Fruit fly (Drosophila melanogaster) whole organism, prepupa: Measurements from ENCODE around the gene CG13917.
A peak's percentile ranks its signal among the peaks of the same experiment; 100 is the strongest.

ENCODE experiments used
- Blimp-1 ChIP-seq: fragments of 200-800 bp; sonication (Bioruptor generic); optimal IDR thresholded peaks from 3 replicates; lab custom pipeline; 2017; ENCODE audit warnings: missing biosample characterization, missing genetic modification characterization, mild to moderate bottlenecking, moderate library complexity, missing genetic modification reagents
- CG10669 ChIP-seq: fragments of 200-800 bp; sonication (Bioruptor generic); optimal IDR thresholded peaks from 3 replicates; lab custom pipeline; 2018; ENCODE audit warnings: missing biosample characterization, mild to moderate bottlenecking, missing genetic modification characterization, moderate library complexity
- CG11902 ChIP-seq: fragments of 200-800 bp; sonication (Bioruptor generic); optimal IDR thresholded peaks from 3 replicates; lab custom pipeline; 2016; ENCODE audit warnings: missing biosample characterization, missing genetic modification characterization
- CG15336 ChIP-seq: fragments of 200-800 bp; sonication (Bioruptor generic); IDR thresholded peaks from 2 replicates; pipeline ENCODE4 v1.3.6; 2022; ENCODE audit warnings: missing biosample characterization, missing genetic modification characterization
- CG1621 ChIP-seq: fragments of 200-800 bp; sonication (Bioruptor generic); optimal IDR thresholded peaks from 3 replicates; lab custom pipeline; 2018; ENCODE audit warnings: missing biosample characterization, mild to moderate bottlenecking, missing genetic modification characterization
- CG32006 ChIP-seq: fragments of 200-800 bp; sonication (Bioruptor generic); optimal IDR thresholded peaks from 3 replicates; lab custom pipeline; 2017; ENCODE audit warnings: missing biosample characterization, mild to moderate bottlenecking, missing genetic modification characterization
- CG34406 ChIP-seq: fragments of 200-800 bp; sonication (Bioruptor generic); optimal IDR thresholded peaks from 3 replicates; lab custom pipeline; 2016; ENCODE audit warnings: missing biosample characterization, missing genetic modification characterization
- CG3919 ChIP-seq: fragments of 200-800 bp; sonication (Bioruptor generic); optimal IDR thresholded peaks from 3 replicates; lab custom pipeline; 2016; ENCODE audit warnings: missing biosample characterization, missing genetic modification characterization
- CG6163 ChIP-seq: fragments of 200-800 bp; sonication (Bioruptor generic); IDR thresholded peaks from 3 replicates; pipeline ENCODE4 v1.3.6; 2022; ENCODE audit warnings: missing biosample characterization, missing genetic modification characterization
- CG6276 ChIP-seq: fragments of 200-800 bp; sonication (Bioruptor generic); optimal IDR thresholded peaks from 2 replicates; lab custom pipeline; 2017; ENCODE audit warnings: missing biosample characterization, mild to moderate bottlenecking, missing genetic modification characterization
- CG6792 ChIP-seq: fragments of 200-800 bp; sonication (Bioruptor generic); optimal IDR thresholded peaks from 3 replicates; lab custom pipeline; 2016; ENCODE audit warnings: missing biosample characterization, missing genetic modification characterization
- Eip78C ChIP-seq: fragments of 200-800 bp; sonication (Bioruptor generic); peaks from one replicate; lab custom pipeline; 2016; ENCODE audit warnings: missing biosample characterization, missing genetic modification characterization
- Eip93F ChIP-seq: fragments of 200-800 bp; sonication (Bioruptor generic); optimal IDR thresholded peaks from 2 replicates; lab custom pipeline; 2016; ENCODE audit warnings: missing biosample characterization, mild to moderate bottlenecking, missing genetic modification characterization
- Ets96B ChIP-seq: fragments of 200-800 bp; optimal IDR thresholded peaks from 2 replicates; lab custom pipeline; 2019; ENCODE audit warnings: missing biosample characterization, mild to moderate bottlenecking, missing genetic modification characterization, moderate library complexity
- Gug ChIP-seq: fragments of 200-800 bp; sonication (Bioruptor generic); IDR thresholded peaks from 2 replicates; pipeline ENCODE4 v1.3.6; 2022; ENCODE audit warnings: missing biosample characterization, missing genetic modification characterization
- Hr38 ChIP-seq: sonication (Bioruptor generic); optimal IDR thresholded peaks from 2 replicates; lab custom pipeline; 2016; ENCODE audit warnings: missing biosample characterization, missing genetic modification characterization
- Hr39 ChIP-seq: fragments of 200-800 bp; sonication (Bioruptor generic); optimal IDR thresholded peaks from 2 replicates; lab custom pipeline; 2016; ENCODE audit warnings: missing biosample characterization, missing genetic modification characterization
- Hr4 ChIP-seq: fragments of 200-800 bp; sonication (Bioruptor generic); optimal IDR thresholded peaks from 3 replicates; lab custom pipeline; 2016; ENCODE audit warnings: missing biosample characterization, missing genetic modification characterization
- Lpt ChIP-seq: fragments of 200-800 bp; sonication (Bioruptor generic); optimal IDR thresholded peaks from 3 replicates; lab custom pipeline; 2016; ENCODE audit warnings: missing biosample characterization, missing genetic modification characterization
- Met ChIP-seq: fragments of 200-800 bp; sonication (Bioruptor generic); optimal IDR thresholded peaks from 3 replicates; lab custom pipeline; 2016; ENCODE audit warnings: missing biosample characterization, missing genetic modification characterization
- Sox15 ChIP-seq: fragments of 200-800 bp; sonication (Bioruptor generic); optimal IDR thresholded peaks from 3 replicates; lab custom pipeline; 2016; ENCODE audit warnings: missing biosample characterization, missing genetic modification characterization
- achi ChIP-seq: fragments of 200-800 bp; sonication (Bioruptor generic); optimal IDR thresholded peaks from 3 replicates; lab custom pipeline; 2016; ENCODE audit warnings: missing biosample characterization, missing genetic modification characterization
- acj6 ChIP-seq: fragments of 200-800 bp; sonication (Bioruptor generic); optimal IDR thresholded peaks from 3 replicates; lab custom pipeline; 2016; ENCODE audit warnings: missing biosample characterization, missing genetic modification characterization
- cyc ChIP-seq: fragments of 200-800 bp; sonication (Bioruptor generic); optimal IDR thresholded peaks from 3 replicates; lab custom pipeline; 2016; ENCODE audit warnings: missing biosample characterization, missing genetic modification characterization
- dac ChIP-seq: fragments of 200-800 bp; sonication (Bioruptor generic); optimal IDR thresholded peaks from 2 replicates; lab custom pipeline; 2017; ENCODE audit warnings: missing biosample characterization, mild to moderate bottlenecking, missing genetic modification characterization
- eg ChIP-seq: fragments of 200-800 bp; sonication (Bioruptor generic); IDR thresholded peaks from 3 replicates; pipeline ENCODE4 v1.3.6; 2022; ENCODE audit warnings: missing biosample characterization, missing genetic modification characterization
- esn ChIP-seq: fragments of 200-800 bp; sonication (Bioruptor generic); optimal IDR thresholded peaks from 2 replicates; lab custom pipeline; 2016; ENCODE audit warnings: missing biosample characterization, mild to moderate bottlenecking, missing genetic modification characterization, moderate library complexity
- fd59A ChIP-seq: fragments of 200-800 bp; sonication (Bioruptor generic); optimal IDR thresholded peaks from 2 replicates; lab custom pipeline; 2017; ENCODE audit warnings: missing biosample characterization, mild to moderate bottlenecking, missing genetic modification characterization, missing genetic modification reagents
- lz ChIP-seq: fragments of 200-800 bp; sonication (Bioruptor generic); optimal IDR thresholded peaks from 3 replicates; lab custom pipeline; 2016; ENCODE audit warnings: missing biosample characterization, missing genetic modification characterization
- pdm3 ChIP-seq: fragments of 200-800 bp; sonication (Bioruptor generic); optimal IDR thresholded peaks from 3 replicates; lab custom pipeline; 2016; ENCODE audit warnings: missing biosample characterization, missing genetic modification characterization
- salr ChIP-seq, 2 experiments: fragments of 200-800 bp; sonication (Bioruptor generic); optimal IDR thresholded peaks; 3 replicates each; lab custom pipeline; 2016 to 2018; ENCODE audit warnings: missing biosample characterization in 2 of 2, missing genetic modification characterization in 2 of 2, mild to moderate bottlenecking in 1 of 2
- spab ChIP-seq: fragments of 200-800 bp; sonication (Bioruptor generic); optimal IDR thresholded peaks from 2 replicates; lab custom pipeline; 2017; ENCODE audit warnings: missing biosample characterization, mild to moderate bottlenecking, missing genetic modification characterization, missing genetic modification reagents
- ss ChIP-seq, 2 experiments: fragments of 200-800 bp; sonication (Bioruptor generic); optimal IDR thresholded peaks; 2 replicates in 1 of 2; 3 replicates in 1 of 2; lab custom pipeline; 2017 to 2018; ENCODE audit warnings: mild to moderate bottlenecking in 2 of 2, missing biosample characterization in 2 of 2, missing genetic modification characterization in 2 of 2, moderate library complexity in 1 of 2
- topi ChIP-seq: fragments of 200-800 bp; sonication (Bioruptor generic); optimal IDR thresholded peaks from 3 replicates; lab custom pipeline; 2016; ENCODE audit warnings: missing biosample characterization, missing genetic modification characterization

CG13917 gene

DNA sequence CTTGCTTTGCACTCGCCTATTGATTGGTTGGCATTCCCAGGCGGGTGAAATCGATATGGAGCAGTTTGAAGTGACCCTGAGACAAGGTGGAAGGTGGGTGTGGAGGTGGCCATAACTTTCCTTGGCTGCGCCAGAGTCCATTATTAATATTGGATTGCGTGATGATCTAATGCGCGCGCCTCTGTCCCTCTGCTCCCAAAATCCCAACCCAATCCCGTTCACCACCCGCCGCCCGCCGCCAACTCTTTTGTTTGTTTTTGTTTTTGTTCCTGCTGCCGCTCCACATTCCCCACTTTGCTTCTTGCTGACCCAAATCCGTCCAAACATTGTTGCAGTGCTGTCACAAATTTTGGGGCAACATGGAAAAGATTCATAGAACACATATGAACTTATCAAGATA is 5.4 kb upstream of the CG13917 start:
- TF ChIP-seq topi (no peak), Sox15 (GFP tag; lab: Kevin White, UChicago) (no peak), Eip93F (GFP tag; lab: Kevin White, UChicago) (no peak), Blimp-1 (GFP tag; lab: Kevin White, UChicago) (no peak), pdm3 (GFP tag; lab: Kevin White, UChicago) (no peak), Ets96B (tag; lab: Kevin White, UChicago) (no peak), dac (GFP tag; lab: Kevin White, UChicago) (no peak)
- TF ChIP-seq, all 60 proteins: peak for 0

dm6 chr3L:1573191-1573590 is 3.3 kb upstream of the CG13917 start:
- TF ChIP-seq Blimp-1 (GFP tag; lab: Kevin White, UChicago) (no peak), spab (GFP tag; lab: Kevin White, UChicago) (no peak), dac (GFP tag; lab: Kevin White, UChicago) (no peak), acj6 (GFP tag; lab: Kevin White, UChicago) (no peak), Hr39 (GFP tag; lab: Kevin White, UChicago) (no peak), Gug (no peak), CG3919 (no peak), CG15336 (GFP tag; lab: Robert Waterston, UW) (no peak), Eip78C (no peak), CG6163 (GFP tag; lab: Robert Waterston, UW) (no peak), lz (no peak), eg (GFP tag; lab: Robert Waterston, UW) (no peak), Hr38 (GFP tag; lab: Kevin White, UChicago) (no peak), CG34406 (GFP tag; lab: Kevin White, UChicago) (no peak), fd59A (GFP tag; lab: Kevin White, UChicago) (no peak), CG11902 (GFP tag; lab: Kevin White, UChicago) (no peak), CG10669 (GFP tag; lab: Kevin White, UChicago) (no peak), Hr4 (no peak), ss (GFP tag; optimal IDR thresholded peaks at IDR 0.05; lab: Kevin White, UChicago) (no peak)

DNA sequence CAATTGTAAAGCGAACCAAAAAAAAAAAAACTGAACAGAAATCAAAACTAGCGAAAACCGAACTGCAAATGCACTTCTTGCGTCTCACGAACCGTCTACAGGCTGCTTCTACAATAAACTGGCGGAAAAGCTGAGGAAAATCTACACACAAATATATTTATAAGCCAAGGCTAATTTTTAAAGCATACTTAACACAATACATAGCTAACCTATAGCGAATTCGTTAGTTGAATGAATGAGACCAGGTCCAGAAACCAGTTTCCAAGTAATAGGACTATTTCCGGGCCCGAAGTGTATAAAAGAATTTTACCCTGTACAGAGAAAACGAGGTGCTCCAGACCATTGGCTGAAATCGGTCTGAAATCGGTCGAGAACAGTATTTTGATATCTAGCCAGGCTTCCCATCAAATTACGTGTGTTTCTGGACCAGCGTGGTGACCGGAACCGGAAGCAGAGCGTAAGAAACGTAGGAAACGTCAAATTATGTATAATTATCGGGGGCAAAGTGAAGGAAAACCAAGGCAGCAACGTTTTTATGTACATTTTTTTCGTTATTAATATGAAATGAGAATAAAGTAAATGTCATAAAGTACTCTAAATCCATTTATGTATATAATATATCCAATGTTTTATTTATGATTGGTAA is 645 bp upstream of the CG13917 start:
- TF ChIP-seq Blimp-1 (GFP tag; lab: Kevin White, UChicago) = no peak
- no peak for TF ChIP-seq CG6276 (GFP tag; lab: Kevin White, UChicago)
- TF ChIP-seq Met (GFP tag; lab: Kevin White, UChicago) = no peak
- peak; percentile 16 for TF ChIP-seq CG3919
- TF ChIP-seq cyc (GFP tag; lab: Kevin White, UChicago) = no peak
- peak; percentile 17 for TF ChIP-seq esn (GFP tag; lab: Kevin White, UChicago)
- TF ChIP-seq CG15336 (GFP tag; lab: Robert Waterston, UW) = peak; percentile 39; the same call in 1 of the 2 replicates
- 0 out of 3 replicates have a peak, but pooled peaks have one; percentile 20 for TF ChIP-seq CG6163 (GFP tag; lab: Robert Waterston, UW)
- no peak for TF ChIP-seq topi
- TF ChIP-seq Hr4 = peak; percentile 35
- TF ChIP-seq salr (GFP tag; optimal IDR thresholded peaks at IDR 0.05; lab: Kevin White, UChicago) = no peak
- TF ChIP-seq pdm3 (GFP tag; lab: Kevin White, UChicago) = peak; percentile 11
- TF ChIP-seq Eip78C = peak; percentile 85
- peak; percentile 26 for TF ChIP-seq CG32006
- peak; percentile 12 for TF ChIP-seq achi (GFP tag; lab: Kevin White, UChicago)
- TF ChIP-seq fd59A (GFP tag; lab: Kevin White, UChicago) = no peak
- TF ChIP-seq acj6 (GFP tag; lab: Kevin White, UChicago) = peak; percentile 12
- no peak for TF ChIP-seq eg (GFP tag; lab: Robert Waterston, UW)
- TF ChIP-seq, all 60 proteins: peak for 10

DNA sequence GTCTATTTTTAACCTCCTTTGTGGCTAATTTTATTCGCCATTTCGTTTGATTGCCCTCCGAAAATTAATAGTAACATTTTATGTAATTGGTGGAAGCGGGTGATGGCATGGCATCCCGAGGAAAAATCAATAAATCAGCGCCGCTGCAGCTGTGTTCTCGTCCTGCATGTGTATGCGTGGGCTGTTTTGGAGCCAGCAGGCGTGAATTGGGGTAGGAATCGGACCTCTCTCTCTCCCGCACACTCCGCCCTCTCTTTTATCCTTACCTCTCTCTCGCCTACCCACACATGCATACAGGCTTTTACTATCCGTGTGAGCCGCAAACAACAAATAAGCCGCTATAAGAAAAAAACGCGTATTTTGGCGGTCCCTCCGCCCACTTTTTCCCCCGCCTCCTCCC is 839 bp downstream of the CG13917 start:
- 0 out of 3 replicates have a peak, but pooled peaks have one; percentile 26 for TF ChIP-seq eg (GFP tag; lab: Robert Waterston, UW)
- TF ChIP-seq Lpt (GFP tag; lab: Kevin White, UChicago) = no peak
- TF ChIP-seq CG6792 (GFP tag; lab: Kevin White, UChicago) = no peak
- no peak for TF ChIP-seq CG1621 (tag; lab: Kevin White, UChicago)
